Fruit fly (Drosophila melanogaster) whole organism, embryonic: ENCODE data around the gene Sys1.

Experiments used
- CG12155 ChIP-seq: fragments of 200-800 bp; sonication (Bioruptor generic); optimal IDR thresholded peaks from 3 replicates; lab custom pipeline; 2016; ENCODE audit warnings: missing biosample characterization, missing genetic modification characterization
- Dip2 ChIP-seq: fragments of 200-800 bp; sonication (Bioruptor generic); IDR thresholded peaks from 2 replicates; pipeline ENCODE4 v1.3.6; 2022; ENCODE audit warnings: missing biosample characterization, missing genetic modification characterization
- Dll ChIP-seq: fragments of 200-800 bp; sonication (Bioruptor generic); IDR thresholded peaks from 4 replicates; pipeline ENCODE4 v1.3.6; 2022; ENCODE audit warnings: missing biosample characterization, missing genetic modification characterization; ENCODE audit not compliant: partially characterized antibody
- ind ChIP-seq: fragments of 200-800 bp; sonication (Bioruptor generic); optimal IDR thresholded peaks from 3 replicates; lab custom pipeline; 2016; ENCODE audit warnings: missing biosample characterization, missing genetic modification characterization

dm6 chr3R:8616149-8616548, 36.5 kb upstream of the Sys1 start:
- TF ChIP-seq ind (no peak), Dip2 (GFP tag; lab: Robert Waterston, UW) (no peak), CG12155 (GFP tag; lab: Kevin White, UChicago) (no peak), Dll (GFP tag; lab: Robert Waterston, UW) (no peak)
